Worm (Caenorhabditis elegans): ENCODE results near the gene nhr-270.

nhr-270 gene

ce11 chrV:774875-775359, 29.6 kb downstream of the nhr-270 start, which contains the start of gene srbc-58:
TSS of gene srbc-58 (plus strand) at chrV:774995.
- TF ChIP-seq ztf-4 (tag; optimal IDR thresholded peaks at IDR 0.05) (no peak), ceh-82 (tag; optimal IDR thresholded peaks at IDR 0.05) (no peak), egl-5 (tag; optimal IDR thresholded peaks at IDR 0.05) (no peak), nhr-43 (tag; optimal IDR thresholded peaks at IDR 0.05; ENCODE audit: poor library complexity, severe bottlenecking) (no peak), nhr-25 (tag; optimal IDR thresholded peaks at IDR 0.05) (peak; percentile 25), ceh-16 (tag; optimal IDR thresholded peaks at IDR 0.05) (no peak), lin-39 (tag; optimal IDR thresholded peaks at IDR 0.05) (no peak), tbx-2 (tag; optimal IDR thresholded peaks at IDR 0.05) (peak; percentile 16), nhr-237 (tag; optimal IDR thresholded peaks at IDR 0.05) (no peak), fkh-10 (GFP tag; optimal IDR thresholded peaks at IDR 0.05) (no peak), fkh-2 (tag; optimal IDR thresholded peaks at IDR 0.05) (no peak), unc-62 (GFP tag; optimal IDR thresholded peaks at IDR 0.05) (no peak), nhr-11 (tag; optimal IDR thresholded peaks at IDR 0.05) (no peak), pha-4 (tag; optimal IDR thresholded peaks at IDR 0.05) (peak; percentile 21), ama-1 (optimal IDR thresholded peaks at IDR 0.05) (peak; percentile 93), nhr-28 (tag; optimal IDR thresholded peaks at IDR 0.05) (no peak), elt-2 (tag; optimal IDR thresholded peaks at IDR 0.05) (peak; percentile 21), ZK546.5 (tag; optimal IDR thresholded peaks at IDR 0.05) (no peak), lin-15B (tag; optimal IDR thresholded peaks at IDR 0.05) (no peak), R02D3.7 (tag; optimal IDR thresholded peaks at IDR 0.05) (peak; percentile 54)

ce11 chrV:774341-774740, 30.2 kb downstream of the nhr-270 start:
- TF ChIP-seq ztf-4 (tag; optimal IDR thresholded peaks at IDR 0.05) = no peak
- no peak for TF ChIP-seq daf-12 (tag; optimal IDR thresholded peaks at IDR 0.05)
- no peak for TF ChIP-seq ceh-9 (tag; optimal IDR thresholded peaks at IDR 0.05)
- no peak for TF ChIP-seq nhr-237 (tag; optimal IDR thresholded peaks at IDR 0.05)
- no peak for TF ChIP-seq ceh-16 (tag; optimal IDR thresholded peaks at IDR 0.05)
- no peak for TF ChIP-seq jun-1 (tag; optimal IDR thresholded peaks at IDR 0.05)
- no peak for TF ChIP-seq mml-1 (tag; optimal IDR thresholded peaks at IDR 0.05)
- no peak for TF ChIP-seq ceh-82 (tag; optimal IDR thresholded peaks at IDR 0.05)
- TF ChIP-seq elt-2 (tag; optimal IDR thresholded peaks at IDR 0.05) = no peak
- no peak for TF ChIP-seq nhr-23 (tag; optimal IDR thresholded peaks at IDR 0.05)
- no peak for TF ChIP-seq aly-2 (tag; optimal IDR thresholded peaks at IDR 0.05)

ce11 chrV:773256-773655, 31.3 kb downstream of the nhr-270 start, which contains the start of gene sti-1:
TSS of gene sti-1 (plus strand) at chrV:773518.
- TF ChIP-seq tbx-2 (tag; optimal IDR thresholded peaks at IDR 0.05) (no peak), nhr-77 (tag; optimal IDR thresholded peaks at IDR 0.05) (peak; percentile 76), egl-5 (tag; optimal IDR thresholded peaks at IDR 0.05) (peak; percentile 94), nhr-28 (tag; optimal IDR thresholded peaks at IDR 0.05) (peak; percentile 1), snpc-4 (tag; optimal IDR thresholded peaks at IDR 0.05) (peak; percentile 73), ceh-9 (tag; optimal IDR thresholded peaks at IDR 0.05) (no peak), lin-39 (tag; optimal IDR thresholded peaks at IDR 0.05) (peak; percentile 83), pqm-1 (tag; optimal IDR thresholded peaks at IDR 0.05) (peak; percentile 63), elt-3 (tag; optimal IDR thresholded peaks at IDR 0.05) (no peak), mdl-1 (tag; optimal IDR thresholded peaks at IDR 0.05) (no peak), ZK546.5 (tag; optimal IDR thresholded peaks at IDR 0.05) (no peak), aly-2 (tag; optimal IDR thresholded peaks at IDR 0.05) (no peak), nhr-237 (tag; optimal IDR thresholded peaks at IDR 0.05) (no peak), skn-1 (tag; optimal IDR thresholded peaks at IDR 0.05) (peak; percentile 35), eor-1 (tag; optimal IDR thresholded peaks at IDR 0.05) (peak in 1 of 2 experiments; percentile 8), ceh-16 (tag; optimal IDR thresholded peaks at IDR 0.05) (no peak), zag-1 (tag; optimal IDR thresholded peaks at IDR 0.05) (no peak), nhr-43 (tag; optimal IDR thresholded peaks at IDR 0.05; ENCODE audit: poor library complexity, severe bottlenecking) (peak; percentile 68), fos-1 (tag; optimal IDR thresholded peaks at IDR 0.05) (no peak), unc-39 (tag; optimal IDR thresholded peaks at IDR 0.05) (no peak), pha-4 (tag; optimal IDR thresholded peaks at IDR 0.05) (peak; percentile 89), nhr-25 (tag; optimal IDR thresholded peaks at IDR 0.05) (peak; percentile 73), jun-1 (tag; optimal IDR thresholded peaks at IDR 0.05) (peak; percentile 65), fkh-2 (tag; optimal IDR thresholded peaks at IDR 0.05) (no peak), lsy-12 (tag; optimal IDR thresholded peaks at IDR 0.05) (peak; percentile 45), mml-1 (tag; optimal IDR thresholded peaks at IDR 0.05) (no peak), nhr-67 (tag; optimal IDR thresholded peaks at IDR 0.05) (no peak), ceh-82 (tag; optimal IDR thresholded peaks at IDR 0.05) (peak; percentile 20), nhr-11 (tag; optimal IDR thresholded peaks at IDR 0.05) (no peak), ama-1 (optimal IDR thresholded peaks at IDR 0.05) (peak; percentile 4), elt-2 (tag; optimal IDR thresholded peaks at IDR 0.05) (peak; percentile 42), daf-12 (tag; optimal IDR thresholded peaks at IDR 0.05) (no peak), hmg-11 (tag; optimal IDR thresholded peaks at IDR 0.05) (peak; percentile 64), ztf-4 (tag; optimal IDR thresholded peaks at IDR 0.05) (no peak), ztf-11 (tag; optimal IDR thresholded peaks at IDR 0.05) (no peak), R02D3.7 (tag; optimal IDR thresholded peaks at IDR 0.05) (peak; percentile 70), ceh-28 (tag; optimal IDR thresholded peaks at IDR 0.05) (peak; percentile 72), unc-62 (GFP tag; optimal IDR thresholded peaks at IDR 0.05) (no peak), lin-15B (tag; optimal IDR thresholded peaks at IDR 0.05) (peak; percentile 85), elt-1 (tag; optimal IDR thresholded peaks at IDR 0.05) (no peak), nhr-12 (tag; optimal IDR thresholded peaks at IDR 0.05) (no peak), fkh-10 (GFP tag; optimal IDR thresholded peaks at IDR 0.05) (no peak), sea-2 (GFP tag; optimal IDR thresholded peaks at IDR 0.05) (no peak), nfya-1 (tag; optimal IDR thresholded peaks at IDR 0.05; ENCODE audit: insufficient read depth) (peak; percentile 92), nhr-23 (tag; optimal IDR thresholded peaks at IDR 0.05) (peak; percentile 90)
